Worm (Caenorhabditis elegans) whole organism, early embryonic: Measurements from ENCODE around the gene acaa-2.

Source experiments
- F13C5.2 ChIP-seq: sonication (generic microtip); optimal IDR thresholded peaks from 2 replicates; lab custom pipeline; 2017; ENCODE audit warnings: mild to moderate bottlenecking, missing genetic modification characterization, inconsistent platforms, missing compliant biosample characterization
- aly-1 ChIP-seq: sonication (generic microtip); optimal IDR thresholded peaks from 2 replicates; lab custom pipeline; 2016; ENCODE audit warnings: missing genetic modification characterization, missing compliant biosample characterization
- flt-1 ChIP-seq: fragments of 200-800 bp; sonication (Bioruptor generic); IDR thresholded peaks from 2 replicates; pipeline ENCODE4 v1.3.6; 2022; ENCODE audit warnings: missing genetic modification characterization, missing compliant biosample characterization
- pes-1 ChIP-seq: fragments of 200-800 bp; sonication (Bioruptor generic); IDR thresholded peaks from 2 replicates; pipeline ENCODE4 v1.3.6; 2022; ENCODE audit warnings: missing genetic modification reagents, missing genetic modification characterization, missing compliant biosample characterization
- sea-1 ChIP-seq: fragments of 200-800 bp; sonication (Bioruptor generic); conservative IDR thresholded peaks from 2 replicates; pipeline ENCODE4 v1.3.6; 2022; ENCODE audit warnings: missing genetic modification characterization, missing compliant biosample characterization

DNA sequence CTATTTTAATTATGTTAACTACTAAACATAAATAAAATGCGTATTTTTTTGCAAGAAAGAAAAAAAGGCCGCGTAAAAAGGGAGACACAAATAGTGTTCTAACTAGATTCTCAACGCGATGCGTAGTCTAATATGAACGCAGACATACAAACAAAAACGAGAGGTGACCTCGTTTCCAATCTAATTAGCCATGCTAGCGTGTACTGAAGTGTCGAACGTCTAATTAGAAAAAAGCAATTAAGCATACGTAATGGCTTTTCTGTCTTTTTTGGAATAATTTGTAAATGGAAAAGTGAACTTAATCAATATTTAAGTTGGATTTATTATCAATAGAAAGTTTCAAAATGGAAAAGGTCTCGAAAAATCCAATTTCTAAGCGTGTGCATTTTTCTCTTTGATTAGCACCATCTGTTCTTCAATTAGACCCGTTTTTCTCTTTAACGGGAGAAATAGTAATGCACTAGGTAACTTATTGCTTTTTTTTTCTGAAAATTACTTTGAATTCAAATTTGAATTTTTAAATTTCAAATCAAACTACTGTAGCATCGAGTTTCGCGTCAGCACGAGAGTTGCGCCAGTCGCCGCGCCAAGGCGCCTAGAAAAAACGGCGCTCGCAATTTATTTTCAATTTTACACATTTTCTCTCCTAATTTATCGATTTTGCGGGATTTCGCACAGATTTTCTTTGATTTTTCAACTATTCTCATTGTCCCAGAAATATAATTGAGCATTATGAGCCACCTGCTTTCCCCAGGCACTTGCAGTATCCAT, 4.0 kb upstream of the acaa-2 start:
- TF ChIP-seq pes-1 (GFP tag; lab: Robert Waterston, UW) = no peak
- no peak for TF ChIP-seq F13C5.2
- no peak for TF ChIP-seq flt-1 (GFP tag; lab: Robert Waterston, UW)
- TF ChIP-seq sea-1 (GFP tag; lab: Robert Waterston, UW) = no peak
- TF ChIP-seq aly-1 (tag; lab: Kevin White, UChicago) = no peak
